Worm (Caenorhabditis elegans): Measurements from ENCODE around the gene str-96.

DNA sequence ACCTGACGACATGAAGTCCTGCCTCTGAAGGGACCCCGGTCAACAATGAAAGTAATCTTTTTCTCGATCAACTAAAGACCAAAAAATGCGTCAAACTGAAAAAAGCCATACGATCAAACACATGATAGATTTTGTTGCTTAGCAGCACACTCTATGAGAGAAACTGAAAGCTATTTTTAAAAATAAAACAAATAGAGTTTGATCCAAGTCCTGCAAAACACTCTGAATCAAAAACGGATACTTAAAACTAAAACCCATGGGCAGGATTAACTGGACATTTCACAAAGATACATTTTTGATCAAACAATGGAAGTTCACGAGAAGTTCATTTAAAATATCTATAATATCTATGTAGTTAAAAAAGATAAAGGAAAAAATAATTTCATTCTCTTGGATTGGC, 26.4 kb downstream of the str-96 start, which contains the start of gene T10H4.13:
- TF ChIP-seq set-16 (GFP tag; IDR thresholded peaks at IDR 0.05) (no peak), mep-1 (tag; optimal IDR thresholded peaks at IDR 0.05) (no peak), nhr-11 (tag; optimal IDR thresholded peaks at IDR 0.05) (no peak), aly-2 (tag; optimal IDR thresholded peaks at IDR 0.05) (no peak), lir-3 (tag; optimal IDR thresholded peaks at IDR 0.05) (no peak), nhr-77 (tag; optimal IDR thresholded peaks at IDR 0.05) (no peak), Y105C5A.15 (GFP tag; IDR thresholded peaks at IDR 0.05) (no peak), nhr-6 (tag; optimal IDR thresholded peaks at IDR 0.05) (no peak), ceh-28 (tag; optimal IDR thresholded peaks at IDR 0.05) (no peak), unc-62 (GFP tag; optimal IDR thresholded peaks at IDR 0.05 in 1 of 2) (no peak), unc-62 (tag; optimal IDR thresholded peaks at IDR 0.05) (no peak), Y5F2A.4 (GFP tag; optimal IDR thresholded peaks at IDR 0.05) (no peak), daf-12 (tag; optimal IDR thresholded peaks at IDR 0.05) (no peak), ZK337.2 (GFP tag; IDR thresholded peaks at IDR 0.05) (no peak)

Measured in whole organism, L4 larva.